Fruit fly (Drosophila melanogaster): Measurements from ENCODE around the gene CG18478.
"Not testable (repeated sequence)": the region's sequence is repeated elsewhere in the genome, so short reads cannot be mapped to it uniquely, and the experiment has no call there.

The CG18478 gene

dm6 chr2L:15669874-15670273 is at the start of gene CG18478:
Gene CG18478, plus strand, starts transcription at chr2L:15670174.
- not testable (repeated sequence) for TF ChIP-seq CG17801 (GFP tag; optimal IDR thresholded peaks at IDR 0.05; ENCODE audit: partially characterized antibody)

dm6 chr2L:15623458-15623857 is 46.5 kb upstream of the CG18478 start, which contains the start of gene Or35a:
Gene Or35a, minus strand, starts transcription at chr2L:15623558.
- TF ChIP-seq CG17801 (GFP tag; optimal IDR thresholded peaks at IDR 0.05; ENCODE audit: partially characterized antibody) = no peak

dm6 chr2L:15628378-15628777 is 41.6 kb upstream of the CG18478 start, which contains the start of gene CG7631:
Gene CG7631, plus strand, starts transcription at chr2L:15628678.
- no peak for TF ChIP-seq CG17801 (GFP tag; optimal IDR thresholded peaks at IDR 0.05; ENCODE audit: partially characterized antibody)

dm6 chr2L:15629596-15630168 is 40.3 kb upstream of the CG18478 start, which contains the start of gene CG18480:
Gene CG18480, plus strand, starts transcription at chr2L:15630002.
- no peak for TF ChIP-seq CG17801 (GFP tag; optimal IDR thresholded peaks at IDR 0.05; ENCODE audit: partially characterized antibody)

dm6 chr2L:15641668-15642067 is 28.3 kb upstream of the CG18478 start:
- TF ChIP-seq CG17801 (GFP tag; optimal IDR thresholded peaks at IDR 0.05; ENCODE audit: partially characterized antibody) = no peak

dm6 chr2L:15643791-15644190 is 26.2 kb upstream of the CG18478 start:
- TF ChIP-seq CG17801 (GFP tag; optimal IDR thresholded peaks at IDR 0.05; ENCODE audit: partially characterized antibody) = no peak

- TF ChIP-seq CG17801 (GFP tag; optimal IDR thresholded peaks at IDR 0.05; ENCODE audit: partially characterized antibody) = not testable (repeated sequence)
Measured at dm6 chr2L:15659374-15659773, 10.6 kb upstream of the CG18478 start, which contains the start of gene CG44141. Gene CG44141, minus strand, starts transcription at chr2L:15659474.

dm6 chr2L:15660741-15661140 is 9.2 kb upstream of the CG18478 start, which contains the start of gene CG18477:
Gene CG18477, plus strand, starts transcription at chr2L:15661041.
- not testable (repeated sequence) for TF ChIP-seq CG17801 (GFP tag; optimal IDR thresholded peaks at IDR 0.05; ENCODE audit: partially characterized antibody)

- not testable (repeated sequence) for TF ChIP-seq CG17801 (GFP tag; optimal IDR thresholded peaks at IDR 0.05; ENCODE audit: partially characterized antibody)
Measured at dm6 chr2L:15676002-15676401, 6.0 kb downstream of the CG18478 start, which contains the start of gene CG43923. Gene CG43923, minus strand, starts transcription at chr2L:15676102.

dm6 chr2L:15694371-15694770 is 24.4 kb downstream of the CG18478 start, which contains the start of gene CG44140:
Gene CG44140, minus strand, starts transcription at chr2L:15694471.
- TF ChIP-seq CG17801 (GFP tag; optimal IDR thresholded peaks at IDR 0.05; ENCODE audit: partially characterized antibody) = not testable (repeated sequence)

dm6 chr2L:15695738-15696137 is 25.8 kb downstream of the CG18478 start, which contains the start of gene CG31780:
Gene CG31780, plus strand, starts transcription at chr2L:15696038.
- TF ChIP-seq CG17801 (GFP tag; optimal IDR thresholded peaks at IDR 0.05; ENCODE audit: partially characterized antibody) = not testable (repeated sequence)

dm6 chr2L:15704871-15705270 is 34.9 kb downstream of the CG18478 start, which contains the start of gene CG31827:
Gene CG31827, plus strand, starts transcription at chr2L:15705171.
- not testable (repeated sequence) for TF ChIP-seq CG17801 (GFP tag; optimal IDR thresholded peaks at IDR 0.05; ENCODE audit: partially characterized antibody)

- not testable (repeated sequence) for TF ChIP-seq CG17801 (GFP tag; optimal IDR thresholded peaks at IDR 0.05; ENCODE audit: partially characterized antibody)
Measured at dm6 chr2L:15710999-15711398, 41.0 kb downstream of the CG18478 start, which contains the start of gene CG43924. Gene CG43924, minus strand, starts transcription at chr2L:15711099.

dm6 chr2L:15718172-15718571 is 48.2 kb downstream of the CG18478 start, which contains the start of gene stol:
Gene stol, minus strand, starts transcription at chr2L:15718272.
- TF ChIP-seq CG17801 (GFP tag; optimal IDR thresholded peaks at IDR 0.05; ENCODE audit: partially characterized antibody) = not testable (repeated sequence)

All from ovary, adult (tissue).